Worm (Caenorhabditis elegans) whole organism, L2 larva: ENCODE results near the gene ncr-1.

Experiments
- C34F6.9 ChIP-seq: fragments of 150-350 bp; optimal IDR thresholded peaks from 2 replicates; lab custom pipeline; 2014; ENCODE audit warnings: missing biosample characterization, missing genetic modification characterization
- F13H6.1 ChIP-seq: sonication (generic microtip); optimal IDR thresholded peaks from 2 replicates; lab custom pipeline; 2016; ENCODE audit warnings: missing genetic modification characterization, missing compliant biosample characterization
- R02D3.7 ChIP-seq: fragments of 150-350 bp; optimal IDR thresholded peaks from 2 replicates; lab custom pipeline; 2014; ENCODE audit warnings: missing biosample characterization, missing genetic modification characterization
- ZK546.5 ChIP-seq: sonication (generic microtip); optimal IDR thresholded peaks from 2 replicates; lab custom pipeline; 2017; ENCODE audit warnings: missing biosample characterization, missing genetic modification characterization
- alr-1 ChIP-seq: fragments of 150-350 bp; optimal IDR thresholded peaks from 2 replicates; lab custom pipeline; 2014; ENCODE audit warnings: missing biosample characterization, missing genetic modification characterization
- aly-2 ChIP-seq: fragments of 150-350 bp; optimal IDR thresholded peaks from 2 replicates; lab custom pipeline; 2014; ENCODE audit warnings: missing biosample characterization, missing genetic modification characterization
- ama-1 ChIP-seq: fragments of 150-350 bp; optimal IDR thresholded peaks from 2 replicates; lab custom pipeline; 2018; ENCODE audit warnings: inconsistent platforms
- blmp-1 ChIP-seq: sonication (generic microtip); optimal IDR thresholded peaks from 2 replicates; lab custom pipeline; 2017; ENCODE audit warnings: missing genetic modification characterization, mild to moderate bottlenecking, missing compliant biosample characterization, antibody characterized with exemption, moderate library complexity; ENCODE audit not compliant: insufficient read depth
- ceh-16 ChIP-seq: fragments of 150-350 bp; optimal IDR thresholded peaks from 2 replicates; lab custom pipeline; 2014; ENCODE audit warnings: missing biosample characterization, missing genetic modification characterization
- crh-2 ChIP-seq: sonication (generic microtip); optimal IDR thresholded peaks from 2 replicates; lab custom pipeline; 2017; ENCODE audit warnings: missing biosample characterization, missing genetic modification characterization
- dmd-4 ChIP-seq: sonication (generic microtip); optimal IDR thresholded peaks from 2 replicates; lab custom pipeline; 2017; ENCODE audit warnings: missing biosample characterization, missing genetic modification characterization
- egl-27 ChIP-seq: sonication (generic microtip); optimal IDR thresholded peaks from 3 replicates; lab custom pipeline; 2017; ENCODE audit warnings: missing biosample characterization, missing genetic modification reagents, missing genetic modification characterization
- elt-3 ChIP-seq: sonication (generic microtip); optimal IDR thresholded peaks from 2 replicates; lab custom pipeline; 2017; ENCODE audit warnings: missing biosample characterization, missing genetic modification characterization
- fos-1 ChIP-seq: fragments of 150-350 bp; optimal IDR thresholded peaks from 2 replicates; lab custom pipeline; 2014; ENCODE audit warnings: missing biosample characterization, missing genetic modification characterization
- gmeb-1 ChIP-seq: fragments of 150-350 bp; optimal IDR thresholded peaks from 2 replicates; lab custom pipeline; 2014; ENCODE audit warnings: missing biosample characterization, missing genetic modification characterization
- lin-11 ChIP-seq: fragments of 150-350 bp; sonication (generic microtip); optimal IDR thresholded peaks from 2 replicates; lab custom pipeline; 2014; ENCODE audit warnings: missing biosample characterization, missing genetic modification characterization, inconsistent platforms, mixed read lengths
- lin-39 ChIP-seq: fragments of 150-350 bp; optimal IDR thresholded peaks from 2 replicates; lab custom pipeline; 2014; ENCODE audit warnings: missing biosample characterization, missing genetic modification reagents, missing genetic modification characterization
- mab-5 ChIP-seq: fragments of 150-350 bp; optimal IDR thresholded peaks from 2 replicates; lab custom pipeline; 2014; ENCODE audit warnings: missing biosample characterization, missing genetic modification characterization
- mbf-1 ChIP-seq: sonication (generic microtip); optimal IDR thresholded peaks from 2 replicates; lab custom pipeline; 2017; ENCODE audit warnings: missing biosample characterization, missing genetic modification characterization
- mdl-1 ChIP-seq, 2 experiments: fragments of 150-350 bp in 1 of 2; sonication (generic microtip) in 1 of 2; optimal IDR thresholded peaks; 2 replicates each; lab custom pipeline; 2017; ENCODE audit warnings: missing biosample characterization in 2 of 2, missing genetic modification characterization in 2 of 2
- nhr-10 ChIP-seq: sonication (generic microtip); optimal IDR thresholded peaks from 2 replicates; lab custom pipeline; 2017; ENCODE audit warnings: missing biosample characterization, missing genetic modification characterization
- nhr-11 ChIP-seq: fragments of 150-350 bp; optimal IDR thresholded peaks from 2 replicates; lab custom pipeline; 2014; ENCODE audit warnings: missing biosample characterization, missing genetic modification characterization
- nhr-12 ChIP-seq: fragments of 150-350 bp; optimal IDR thresholded peaks from 2 replicates; lab custom pipeline; 2014; ENCODE audit warnings: missing biosample characterization, missing genetic modification characterization
- nhr-129 ChIP-seq: fragments of 150-350 bp; optimal IDR thresholded peaks from 2 replicates; lab custom pipeline; 2014; ENCODE audit warnings: missing biosample characterization, missing genetic modification characterization
- nhr-21 ChIP-seq: fragments of 150-350 bp; optimal IDR thresholded peaks from 2 replicates; lab custom pipeline; 2014; ENCODE audit warnings: missing biosample characterization, missing genetic modification characterization
- nhr-23 ChIP-seq: fragments of 150-350 bp; optimal IDR thresholded peaks from 2 replicates; lab custom pipeline; 2014; ENCODE audit warnings: missing biosample characterization, missing genetic modification reagents, missing genetic modification characterization
- nhr-237 ChIP-seq: fragments of 150-350 bp; optimal IDR thresholded peaks from 2 replicates; lab custom pipeline; 2014; ENCODE audit warnings: missing biosample characterization, missing genetic modification characterization
- nhr-25 ChIP-seq: fragments of 150-350 bp; sonication (generic microtip); optimal IDR thresholded peaks from 3 replicates; lab custom pipeline; 2014; ENCODE audit warnings: missing biosample characterization, missing genetic modification characterization
- nhr-6 ChIP-seq: fragments of 150-350 bp; optimal IDR thresholded peaks from 2 replicates; lab custom pipeline; 2014; ENCODE audit warnings: missing biosample characterization, missing genetic modification characterization
- sem-4 ChIP-seq: fragments of 150-350 bp; optimal IDR thresholded peaks from 2 replicates; lab custom pipeline; 2014; ENCODE audit warnings: missing biosample characterization, missing genetic modification reagents, missing genetic modification characterization
- sma-3 ChIP-seq: sonication (generic microtip); optimal IDR thresholded peaks from 2 replicates; lab custom pipeline; 2016; ENCODE audit warnings: missing genetic modification reagents, missing genetic modification characterization, missing compliant biosample characterization
- sma-9 ChIP-seq, 2 experiments: fragments of 150-350 bp in 1 of 2; sonication (generic microtip) in 1 of 2; optimal IDR thresholded peaks; 2 replicates each; lab custom pipeline; 2014 to 2016; ENCODE audit warnings: missing genetic modification characterization in 2 of 2, mild to moderate bottlenecking in 1 of 2, missing biosample characterization in 1 of 2, missing compliant biosample characterization in 1 of 2, missing genetic modification reagents in 1 of 2, moderate library complexity in 1 of 2
- unc-62 ChIP-seq: fragments of 150-350 bp; optimal IDR thresholded peaks from 2 replicates; lab custom pipeline; 2014; ENCODE audit warnings: missing biosample characterization, missing genetic modification reagents, missing genetic modification characterization
- zag-1 ChIP-seq: fragments of 150-350 bp; optimal IDR thresholded peaks from 2 replicates; lab custom pipeline; 2014; ENCODE audit warnings: missing biosample characterization, missing genetic modification characterization
- ztf-11 ChIP-seq: sonication (generic microtip); optimal IDR thresholded peaks from 2 replicates; lab custom pipeline; 2017; ENCODE audit warnings: missing biosample characterization, missing genetic modification characterization

The ncr-1 gene

ce11 chrX:4490400-4490799 lies 1.7 kb upstream of the ncr-1 start:
- TF ChIP-seq C34F6.9 (tag; lab: Kevin White, UChicago): peak; percentile 47
- peak; percentile 65 for TF ChIP-seq nhr-129 (tag; lab: Kevin White, UChicago)
- TF ChIP-seq mdl-1 (tag; optimal IDR thresholded peaks at IDR 0.05; lab: Kevin White, UChicago): no peak
- no peak for TF ChIP-seq nhr-237 (tag; lab: Kevin White, UChicago)
- no peak for TF ChIP-seq F13H6.1 (tag; lab: Kevin White, UChicago)
- no peak for TF ChIP-seq nhr-6 (tag; lab: Kevin White, UChicago)
- no peak for TF ChIP-seq elt-3 (tag; lab: Kevin White, UChicago)
- no peak for TF ChIP-seq lin-39 (tag; lab: Kevin White, UChicago)
- no peak for TF ChIP-seq ztf-11 (tag; lab: Kevin White, UChicago)

- TF ChIP-seq blmp-1 (tag; lab: Kevin White, UChicago) (peak; percentile 5), fos-1 (tag; lab: Kevin White, UChicago) (peak; percentile 15), zag-1 (tag; lab: Kevin White, UChicago) (no peak), mab-5 (no peak), nhr-129 (tag; lab: Kevin White, UChicago) (peak; percentile 5)
Measured at ce11 chrX:4484072-4484471, 4.6 kb downstream of the ncr-1 start.

ce11 chrX:4480800-4481199 lies 7.9 kb downstream of the ncr-1 start:
- no peak for TF ChIP-seq nhr-6 (tag; lab: Kevin White, UChicago)
- TF ChIP-seq R02D3.7: no peak
- peak; percentile 39 for TF ChIP-seq crh-2
- TF ChIP-seq sma-3: no peak
- TF ChIP-seq nhr-10: no peak
- TF ChIP-seq ceh-16 (tag; lab: Kevin White, UChicago): no peak
- no peak for TF ChIP-seq blmp-1 (tag; lab: Kevin White, UChicago)
- TF ChIP-seq ZK546.5: no peak
- no peak for TF ChIP-seq nhr-23 (tag; lab: Kevin White, UChicago)
- no peak for TF ChIP-seq aly-2 (tag; lab: Kevin White, UChicago)
- TF ChIP-seq unc-62 (GFP tag; lab: Kevin White, UChicago): no peak
- TF ChIP-seq fos-1 (tag; lab: Kevin White, UChicago): peak; percentile 91
- TF ChIP-seq sma-9 (GFP tag; optimal IDR thresholded peaks at IDR 0.05; lab: Kevin White, UChicago): no peak
- TF ChIP-seq sma-9 (tag; optimal IDR thresholded peaks at IDR 0.05; lab: Kevin White, UChicago): no peak
- TF ChIP-seq dmd-4: no peak
- TF ChIP-seq nhr-21 (tag; lab: Kevin White, UChicago): no peak

- TF ChIP-seq nhr-21 (tag; lab: Kevin White, UChicago) (no peak), nhr-12 (tag; lab: Kevin White, UChicago) (no peak), lin-39 (tag; lab: Kevin White, UChicago) (no peak), fos-1 (tag; lab: Kevin White, UChicago) (no peak), alr-1 (tag; lab: Kevin White, UChicago) (no peak), ceh-16 (tag; lab: Kevin White, UChicago) (no peak), nhr-11 (tag; lab: Kevin White, UChicago) (no peak), sma-9 (GFP tag; optimal IDR thresholded peaks at IDR 0.05; lab: Kevin White, UChicago) (no peak), sma-9 (tag; optimal IDR thresholded peaks at IDR 0.05; lab: Kevin White, UChicago) (no peak), egl-27 (no peak), C34F6.9 (tag; lab: Kevin White, UChicago) (no peak), crh-2 (no peak), F13H6.1 (tag; lab: Kevin White, UChicago) (no peak), gmeb-1 (tag; lab: Kevin White, UChicago) (no peak), lin-11 (no peak), blmp-1 (tag; lab: Kevin White, UChicago) (no peak)
Measured at ce11 chrX:4479960-4480359, 8.7 kb downstream of the ncr-1 start.

ce11 chrX:4478503-4478902 lies 10.2 kb downstream of the ncr-1 start:
- peak; percentile 99 for TF ChIP-seq fos-1 (tag; lab: Kevin White, UChicago)
- no peak for TF ChIP-seq sma-9 (GFP tag; optimal IDR thresholded peaks at IDR 0.05; lab: Kevin White, UChicago)
- TF ChIP-seq sma-9 (tag; optimal IDR thresholded peaks at IDR 0.05; lab: Kevin White, UChicago): no peak
- TF ChIP-seq nhr-129 (tag; lab: Kevin White, UChicago): no peak
- TF ChIP-seq sma-3: no peak
- no peak for TF ChIP-seq ama-1
- TF ChIP-seq nhr-25 (tag; lab: Kevin White, UChicago): no peak
- TF ChIP-seq lin-11: no peak
- no peak for TF ChIP-seq sem-4 (tag; lab: Kevin White, UChicago)
- no peak for TF ChIP-seq zag-1 (tag; lab: Kevin White, UChicago)
- TF ChIP-seq nhr-6 (tag; lab: Kevin White, UChicago): no peak
- TF ChIP-seq crh-2: peak; percentile 41
- TF ChIP-seq mbf-1 (tag; lab: Kevin White, UChicago): no peak
